Worm (Caenorhabditis elegans) whole organism, young adult: ENCODE data around the gene nep-17.
A peak's percentile ranks its signal among the peaks of the same experiment; 100 is the strongest.

Experiments used
- C06A6.2 ChIP-seq: fragments of 200-800 bp; sonication (Bioruptor generic); conservative IDR thresholded peaks from 2 replicates; pipeline ENCODE4 v1.3.6; 2022; ENCODE audit warnings: missing genetic modification characterization, missing compliant biosample characterization
- D2030.7 ChIP-seq: fragments of 200-800 bp; sonication (Bioruptor generic); IDR thresholded peaks from 2 replicates; pipeline ENCODE4 v1.3.6; 2022; ENCODE audit warnings: missing genetic modification reagents, missing genetic modification characterization, missing compliant biosample characterization
- F10E7.11 ChIP-seq: sonication (generic microtip); optimal IDR thresholded peaks from 2 replicates; lab custom pipeline; 2017; ENCODE audit warnings: mild to moderate bottlenecking, missing genetic modification characterization, moderate library complexity, missing compliant biosample characterization
- F22D6.2 ChIP-seq: sonication (generic microtip); optimal IDR thresholded peaks from 2 replicates; lab custom pipeline; 2016; ENCODE audit warnings: mild to moderate bottlenecking, missing genetic modification characterization, missing compliant biosample characterization
- F23B12.7 ChIP-seq: sonication (generic microtip); optimal IDR thresholded peaks from 2 replicates; lab custom pipeline; 2017; ENCODE audit warnings: missing genetic modification characterization, mild to moderate bottlenecking, missing compliant biosample characterization, antibody characterized with exemption, moderate library complexity; ENCODE audit not compliant: insufficient read depth
- F39B2.1 ChIP-seq: fragments of 200-800 bp; sonication (Bioruptor generic); IDR thresholded peaks from 2 replicates; pipeline ENCODE4 v1.3.6; 2022; ENCODE audit warnings: missing genetic modification reagents, missing genetic modification characterization, missing compliant biosample characterization
- F55B11.4 ChIP-seq: sonication (generic microtip); optimal IDR thresholded peaks from 2 replicates; lab custom pipeline; 2016; ENCODE audit warnings: missing compliant biosample characterization, missing genetic modification characterization, borderline replicate concordance; ENCODE audit not compliant: insufficient read depth
- T26A5.8 ChIP-seq: sonication (generic microtip); optimal IDR thresholded peaks from 2 replicates; lab custom pipeline; 2016; ENCODE audit warnings: missing genetic modification characterization, missing compliant biosample characterization
- Y56A3A.18 ChIP-seq: fragments of 200-800 bp; sonication (Bioruptor generic); IDR thresholded peaks from 2 replicates; pipeline ENCODE4 v1.3.6; 2022; ENCODE audit warnings: missing genetic modification reagents, missing genetic modification characterization, missing compliant biosample characterization
- aptf-2 ChIP-seq: fragments of 200-800 bp; sonication (Bioruptor generic); conservative IDR thresholded peaks from 2 replicates; pipeline ENCODE4 v1.3.6; 2022; ENCODE audit warnings: missing genetic modification reagents, missing genetic modification characterization, missing compliant biosample characterization
- atf-7 ChIP-seq: sonication (generic microtip); optimal IDR thresholded peaks from 2 replicates; lab custom pipeline; 2017; ENCODE audit warnings: mild to moderate bottlenecking, missing genetic modification characterization, missing compliant biosample characterization
- attf-3 ChIP-seq: fragments of 200-800 bp; sonication (Bioruptor generic); conservative IDR thresholded peaks from 2 replicates; pipeline ENCODE4 v1.3.6; 2022; ENCODE audit warnings: missing genetic modification reagents, missing genetic modification characterization, missing compliant biosample characterization
- cebp-1 ChIP-seq, 2 experiments: fragments of 200-800 bp in 1 of 2; sonication (Bioruptor generic) in 1 of 2; sonication (generic microtip) in 1 of 2; IDR thresholded peaks in 1 of 2; optimal IDR thresholded peaks in 1 of 2; 2 replicates each; pipeline versions ENCODE4 v1.3.6 to Lab custom; 2017 to 2022; ENCODE audit warnings: missing compliant biosample characterization in 2 of 2, missing genetic modification characterization in 2 of 2, mild to moderate bottlenecking in 1 of 2, missing genetic modification reagents in 1 of 2, moderate library complexity in 1 of 2
- ceh-27 ChIP-seq: fragments of 200-800 bp; sonication (Bioruptor generic); optimal IDR thresholded peaks from 2 replicates; lab custom pipeline; 2018; ENCODE audit warnings: mild to moderate bottlenecking, missing genetic modification characterization, moderate library complexity, missing compliant biosample characterization
- ceh-91 ChIP-seq: fragments of 200-800 bp; sonication (Bioruptor generic); IDR thresholded peaks from 2 replicates; pipeline ENCODE4 v1.3.6; 2022; ENCODE audit warnings: missing genetic modification reagents, missing genetic modification characterization, missing compliant biosample characterization
- efl-1 ChIP-seq: fragments of 150-350 bp; optimal IDR thresholded peaks from 2 replicates; lab custom pipeline; 2014; ENCODE audit warnings: missing biosample characterization, missing genetic modification reagents, missing genetic modification characterization
- hlh-12 ChIP-seq: sonication (generic microtip); optimal IDR thresholded peaks from 2 replicates; lab custom pipeline; 2016; ENCODE audit warnings: missing genetic modification characterization, missing compliant biosample characterization
- hmg-20 ChIP-seq: fragments of 200-800 bp; sonication (Bioruptor generic); IDR thresholded peaks from 2 replicates; pipeline ENCODE4 v1.3.6; 2022; ENCODE audit warnings: missing genetic modification reagents, missing genetic modification characterization, missing compliant biosample characterization
- madf-10 ChIP-seq: sonication (generic microtip); optimal IDR thresholded peaks from 2 replicates; lab custom pipeline; 2016; ENCODE audit warnings: mild to moderate bottlenecking, missing genetic modification characterization, missing compliant biosample characterization
- madf-3 ChIP-seq: fragments of 200-800 bp; sonication (Bioruptor generic); IDR thresholded peaks from 2 replicates; pipeline ENCODE4 v1.3.6; 2022; ENCODE audit warnings: missing genetic modification reagents, missing genetic modification characterization, missing compliant biosample characterization
- nfya-1 ChIP-seq: sonication (generic microtip); optimal IDR thresholded peaks from 2 replicates; lab custom pipeline; 2017; ENCODE audit warnings: antibody characterized with exemption, missing compliant biosample characterization, missing genetic modification characterization, borderline replicate concordance; ENCODE audit not compliant: insufficient read depth
- nfyb-1 ChIP-seq: fragments of 200-800 bp; sonication (Bioruptor generic); IDR thresholded peaks from 2 replicates; pipeline ENCODE4 v1.3.6; 2022; ENCODE audit warnings: missing genetic modification reagents, missing genetic modification characterization, missing compliant biosample characterization
- nhr-179 ChIP-seq: sonication (generic microtip); optimal IDR thresholded peaks from 2 replicates; lab custom pipeline; 2016; ENCODE audit warnings: mild to moderate bottlenecking, missing genetic modification characterization, missing compliant biosample characterization
- nhr-80 ChIP-seq: sonication (generic microtip); optimal IDR thresholded peaks from 2 replicates; lab custom pipeline; 2016; ENCODE audit warnings: missing genetic modification characterization, missing compliant biosample characterization
- pbrm-1 ChIP-seq: fragments of 200-800 bp; sonication (Bioruptor generic); IDR thresholded peaks from 2 replicates; pipeline ENCODE4 v1.3.6; 2022; ENCODE audit warnings: missing genetic modification reagents, missing genetic modification characterization, missing compliant biosample characterization
- rec-8 ChIP-seq, 2 experiments: sonication (generic microtip); optimal IDR thresholded peaks; 2 replicates each; lab custom pipeline; 2016; ENCODE audit warnings: mild to moderate bottlenecking in 2 of 2, missing genetic modification characterization in 2 of 2, missing genetic modification reagents in 2 of 2, missing genotype in 2 of 2, missing biosample characterization in 1 of 2, missing compliant biosample characterization in 1 of 2, moderate library complexity in 1 of 2
- sdz-38 ChIP-seq: sonication (generic microtip); optimal IDR thresholded peaks from 2 replicates; lab custom pipeline; 2016; ENCODE audit warnings: missing genotype, missing genetic modification characterization, missing compliant biosample characterization
- snpc-1.1 ChIP-seq: sonication (generic microtip); optimal IDR thresholded peaks from 2 replicates; lab custom pipeline; 2017; ENCODE audit warnings: missing genetic modification characterization, mild to moderate bottlenecking, missing compliant biosample characterization, antibody characterized with exemption, moderate library complexity, missing genotype, missing genetic modification reagents; ENCODE audit not compliant: insufficient read depth
- snpc-1.3 ChIP-seq: sonication (generic microtip); optimal IDR thresholded peaks from 2 replicates; lab custom pipeline; 2017; ENCODE audit warnings: missing genetic modification characterization, mild to moderate bottlenecking, missing compliant biosample characterization, antibody characterized with exemption, moderate library complexity, missing genotype, missing genetic modification reagents; ENCODE audit not compliant: insufficient read depth
- somi-1 ChIP-seq: fragments of 200-800 bp; sonication (Bioruptor generic); optimal IDR thresholded peaks from 2 replicates; lab custom pipeline; 2018; ENCODE audit warnings: mild to moderate bottlenecking, missing genetic modification characterization, missing compliant biosample characterization
- sptf-2 ChIP-seq: fragments of 200-800 bp; sonication (Bioruptor generic); optimal IDR thresholded peaks from 2 replicates; lab custom pipeline; 2018; ENCODE audit warnings: mild to moderate bottlenecking, missing genetic modification characterization, missing compliant biosample characterization
- tbx-9 ChIP-seq: sonication (generic microtip); optimal IDR thresholded peaks from 2 replicates; lab custom pipeline; 2016; ENCODE audit warnings: borderline replicate concordance, missing genetic modification characterization, inconsistent platforms, missing compliant biosample characterization
- zfh-2 ChIP-seq: fragments of 200-800 bp; sonication (Bioruptor generic); conservative IDR thresholded peaks from 2 replicates; pipeline ENCODE4 v1.3.6; 2022; ENCODE audit warnings: missing genetic modification reagents, missing genetic modification characterization, missing compliant biosample characterization
- ztf-26 ChIP-seq: sonication (generic microtip); optimal IDR thresholded peaks from 2 replicates; lab custom pipeline; 2017; ENCODE audit warnings: missing genetic modification characterization, missing compliant biosample characterization
- ztf-3 ChIP-seq: fragments of 200-800 bp; sonication (Bioruptor generic); optimal IDR thresholded peaks from 2 replicates; lab custom pipeline; 2018; ENCODE audit warnings: mild to moderate bottlenecking, missing genetic modification characterization, missing compliant biosample characterization
- ztf-6 ChIP-seq: fragments of 200-800 bp; sonication (Bioruptor generic); IDR thresholded peaks from 2 replicates; pipeline ENCODE4 v1.3.6; 2022; ENCODE audit warnings: missing genetic modification reagents, missing genetic modification characterization, missing compliant biosample characterization

The nep-17 gene

DNA sequence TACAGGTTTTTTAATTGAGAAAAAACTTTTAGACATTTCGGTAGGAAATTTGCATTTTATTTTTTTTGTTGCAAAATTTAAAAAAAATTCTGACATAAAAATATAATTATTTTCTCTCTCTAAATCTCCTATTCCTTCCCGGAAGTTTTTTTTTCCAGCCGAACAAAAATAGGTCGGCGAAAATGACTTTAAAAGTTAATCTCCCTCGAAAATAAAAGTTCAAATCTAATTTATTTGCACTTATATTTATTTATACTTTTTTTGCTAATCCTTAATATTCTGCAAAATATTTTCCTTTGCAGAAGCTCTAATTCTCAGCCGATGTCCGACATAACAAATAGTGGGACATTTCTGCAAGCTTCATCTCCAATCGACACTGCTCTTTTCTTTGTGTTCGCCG is 6.0 kb upstream of the nep-17 start, which contains the start of gene F45H10.5:
Gene F45H10.5 (plus strand): TSS at position 301 of the 400 bp plus-strand sequence.
- TF ChIP-seq attf-3 (GFP tag; lab: Robert Waterston, UW) (no peak), F23B12.7 (tag; lab: Kevin White, UChicago) (no peak)

DNA sequence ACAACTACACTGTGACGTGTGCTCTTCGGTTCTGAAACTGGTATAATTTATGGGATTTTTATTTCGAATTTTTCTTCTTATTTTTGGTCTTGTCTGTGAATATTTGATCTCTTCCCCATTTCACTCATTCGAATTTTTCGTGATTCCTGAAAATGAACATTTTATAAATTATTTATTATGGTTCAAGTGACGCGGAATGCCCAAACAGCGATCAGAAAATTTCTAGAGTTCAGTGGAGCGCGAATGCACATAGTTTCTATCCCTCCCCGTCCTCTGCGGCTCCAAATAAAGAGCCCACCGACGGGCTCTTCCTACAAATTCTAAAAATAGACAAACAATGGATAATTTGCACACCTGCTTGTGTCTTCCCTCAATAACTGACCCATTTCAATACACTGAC is 4.0 kb upstream of the nep-17 start, which contains the start of gene F54F11.1:
Gene F54F11.1 (plus strand): TSS at position 301 of the 400 bp plus-strand sequence.
- TF ChIP-seq hlh-12 (tag; lab: Kevin White, UChicago) (no peak), D2030.7 (GFP tag; lab: Robert Waterston, UW) (no peak), ztf-26 (tag; lab: Kevin White, UChicago) (no peak), aptf-2 (no peak), efl-1 (GFP tag; lab: Kevin White, UChicago) (no peak)

DNA sequence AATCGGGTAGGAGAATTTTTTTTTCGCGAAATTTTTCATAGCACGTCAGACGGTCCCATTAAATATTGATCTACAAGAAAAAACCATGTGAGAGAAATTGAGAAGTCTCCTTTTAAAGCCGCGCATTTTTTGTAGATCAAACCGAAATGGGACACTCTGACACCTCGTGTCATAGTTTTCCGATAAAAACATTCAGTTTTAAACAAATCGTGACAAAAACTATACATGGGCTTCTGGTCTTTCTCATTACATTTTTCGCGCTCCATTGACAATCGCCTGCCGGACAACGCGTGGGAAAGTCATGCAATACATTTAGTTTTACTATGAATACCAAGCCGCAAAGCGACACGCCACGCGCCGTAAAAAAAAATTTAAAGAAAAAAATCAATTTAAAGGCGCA is 2.2 kb upstream of the nep-17 start:
- TF ChIP-seq nfyb-1 (GFP tag; lab: Robert Waterston, UW): no peak
- no peak for TF ChIP-seq F10E7.11
- no peak for TF ChIP-seq somi-1
- no peak for TF ChIP-seq pbrm-1 (GFP tag; lab: Robert Waterston, UW)

DNA sequence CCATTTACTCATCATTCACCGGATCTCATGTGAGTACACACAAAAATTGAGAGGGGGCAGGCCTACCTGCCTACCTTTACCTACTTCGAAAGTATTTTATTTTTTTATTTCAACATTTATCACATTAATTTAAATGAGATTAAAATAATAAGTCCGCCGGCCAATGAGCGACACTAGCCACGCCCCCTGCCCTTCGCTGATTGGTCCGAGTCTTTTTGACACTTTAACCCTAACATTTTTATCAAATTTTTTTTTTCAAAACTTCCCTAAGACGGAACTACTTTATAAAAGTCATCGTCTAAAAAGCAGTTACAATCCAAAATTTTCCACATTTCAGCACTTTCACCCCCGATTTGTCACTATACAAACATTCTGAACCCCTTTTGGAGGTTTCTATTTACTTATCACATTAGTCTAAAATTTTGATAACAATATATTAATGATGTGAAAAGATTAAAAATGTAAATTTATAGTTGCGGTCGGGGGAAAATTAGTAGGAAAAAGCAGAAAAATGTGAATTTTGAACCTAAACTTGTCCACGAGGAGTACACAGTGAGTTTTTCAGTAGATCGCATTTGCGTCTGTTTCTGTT is 1.5 kb upstream of the nep-17 start:
- TF ChIP-seq nhr-80 (tag; lab: Kevin White, UChicago) (peak; percentile 9), ceh-27 (GFP tag; lab: Kevin White, UChicago) (no peak)

DNA sequence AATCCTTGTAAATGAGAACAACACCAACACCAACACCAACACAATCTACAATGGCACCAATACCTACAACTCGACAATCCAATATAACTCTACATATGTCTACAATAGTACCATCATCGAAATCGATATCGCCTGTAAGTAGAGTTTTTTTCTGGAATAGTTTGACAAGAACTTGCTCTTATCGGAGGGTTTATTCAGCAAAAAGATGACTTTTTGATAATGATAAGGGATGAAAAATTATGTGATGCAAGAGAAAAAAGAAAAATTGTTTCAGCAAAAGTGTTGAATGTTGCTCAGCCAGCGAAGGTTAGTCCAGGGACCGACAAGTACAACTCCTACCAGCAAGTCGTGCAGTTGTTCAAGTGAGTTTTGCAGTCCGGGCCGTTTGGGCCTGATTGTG is 988 bp downstream of the nep-17 start:
- TF ChIP-seq ztf-6 (GFP tag; lab: Robert Waterston, UW) (no peak), snpc-1.3 (tag; lab: Kevin White, UChicago) (no peak), F10E7.11 (no peak), F39B2.1 (GFP tag; lab: Robert Waterston, UW) (no peak), madf-3 (no peak), tbx-9 (tag; lab: Kevin White, UChicago) (no peak), nhr-80 (tag; lab: Kevin White, UChicago) (peak; percentile 42), nfya-1 (no peak)

DNA sequence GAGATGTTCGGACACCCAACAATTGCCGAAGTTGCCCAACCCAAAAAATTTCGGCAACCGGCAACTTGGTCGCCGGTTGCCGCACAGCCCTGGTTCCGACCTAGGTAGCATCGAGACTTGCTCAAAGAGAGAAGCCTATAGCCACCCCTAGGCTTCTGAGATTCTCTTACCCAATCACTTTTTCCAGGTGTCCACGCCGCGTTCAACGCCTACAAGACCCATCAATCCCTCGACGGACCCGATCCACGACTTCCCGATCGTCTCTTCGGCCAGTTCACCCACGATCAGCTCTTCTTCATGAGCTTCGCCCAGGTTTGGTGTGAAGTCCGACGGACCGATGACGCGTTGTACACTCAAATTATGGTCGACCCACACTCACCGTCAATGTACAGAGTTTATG is 8.2 kb downstream of the nep-17 start:
- TF ChIP-seq cebp-1 (GFP tag; IDR thresholded peaks at IDR 0.05; lab: Robert Waterston, UW) (no peak), cebp-1 (tag; optimal IDR thresholded peaks at IDR 0.05; lab: Kevin White, UChicago) (no peak), madf-10 (tag; lab: Kevin White, UChicago) (no peak), zfh-2 (peak; percentile 55; the same call in 1 of the 2 replicates), hmg-20 (GFP tag; lab: Robert Waterston, UW) (no peak), T26A5.8 (no peak)

DNA sequence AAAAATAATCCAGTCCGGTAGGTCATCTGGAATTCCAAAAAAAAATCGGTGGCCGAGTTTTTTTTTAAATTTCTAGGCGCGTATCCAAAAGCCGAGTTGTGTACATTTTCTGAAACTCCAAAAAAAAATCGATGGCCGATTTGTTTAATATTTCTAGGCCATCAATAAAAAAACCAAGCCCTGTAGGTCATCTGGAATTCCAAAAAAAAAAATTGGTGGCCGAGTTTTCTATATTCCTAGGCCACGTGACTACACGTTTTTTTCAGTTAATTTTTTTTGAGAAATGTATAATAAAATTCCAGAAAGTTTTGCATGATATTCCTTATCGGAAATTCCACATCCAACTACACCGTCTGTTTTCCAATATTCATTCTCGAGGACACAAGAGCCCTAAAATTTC is 10.0 kb downstream of the nep-17 start, which contains the start of gene sre-45:
Gene sre-45 (plus strand): TSS at position 301 of the 400 bp plus-strand sequence.
- TF ChIP-seq rec-8 (tag; optimal IDR thresholded peaks at IDR 0.05; lab: Kevin White, UChicago) (no peak), sptf-2 (GFP tag; lab: Kevin White, UChicago) (no peak), Y56A3A.18 (GFP tag; lab: Robert Waterston, UW) (no peak), snpc-1.1 (tag; lab: Kevin White, UChicago) (no peak), ceh-91 (GFP tag; lab: Robert Waterston, UW) (no peak), madf-10 (tag; lab: Kevin White, UChicago) (no peak), atf-7 (no peak), C06A6.2 (GFP tag; lab: Robert Waterston, UW) (no peak), nhr-179 (tag; lab: Kevin White, UChicago) (no peak), sdz-38 (tag; lab: Kevin White, UChicago) (no peak), aptf-2 (no peak), F55B11.4 (tag; lab: Kevin White, UChicago) (no peak), ztf-3 (GFP tag; lab: Kevin White, UChicago) (no peak), F22D6.2 (no peak)
